Worm (Caenorhabditis elegans) whole organism, L1 larva: Measurements from ENCODE around the gene C13A10.2.

Experiments
- blmp-1 ChIP-seq: fragments of 150-350 bp; optimal IDR thresholded peaks from 2 replicates; lab custom pipeline; 2014; ENCODE audit warnings: missing biosample characterization, missing genetic modification characterization
- ceh-8 ChIP-seq: fragments of 200-800 bp; sonication (Bioruptor generic); optimal IDR thresholded peaks from 2 replicates; lab custom pipeline; 2018; ENCODE audit warnings: mild to moderate bottlenecking, missing genetic modification characterization, moderate library complexity, missing compliant biosample characterization
- elt-2 ChIP-seq: sonication (generic microtip); optimal IDR thresholded peaks from 2 replicates; lab custom pipeline; 2016; ENCODE audit warnings: missing genetic modification characterization, mild to moderate bottlenecking, inconsistent platforms, missing compliant biosample characterization, missing genetic modification reagents
- fkh-10 ChIP-seq: sonication (generic microtip); optimal IDR thresholded peaks from 2 replicates; lab custom pipeline; 2017; ENCODE audit warnings: missing biosample characterization, missing genetic modification reagents, missing genetic modification characterization
- hlh-17 ChIP-seq: fragments of 200-800 bp; sonication (Bioruptor generic); optimal IDR thresholded peaks from 2 replicates; lab custom pipeline; 2018; ENCODE audit warnings: missing genetic modification characterization, mild to moderate bottlenecking, missing compliant biosample characterization, moderate library complexity, borderline replicate concordance
- mab-9 ChIP-seq: fragments of 200-800 bp; sonication (Bioruptor generic); IDR thresholded peaks from 2 replicates; pipeline ENCODE4 v1.3.6; 2022; ENCODE audit warnings: missing genetic modification reagents, missing genetic modification characterization, missing compliant biosample characterization
- pax-3 ChIP-seq: fragments of 200-800 bp; sonication (Bioruptor generic); optimal IDR thresholded peaks from 2 replicates; lab custom pipeline; 2018; ENCODE audit warnings: mild to moderate bottlenecking, missing genetic modification characterization, moderate library complexity, missing compliant biosample characterization
- rnt-1 ChIP-seq: sonication (generic microtip); optimal IDR thresholded peaks from 2 replicates; lab custom pipeline; 2016; ENCODE audit warnings: mild to moderate bottlenecking, missing genetic modification characterization, moderate library complexity, missing compliant biosample characterization
- unc-62 ChIP-seq: fragments of 150-350 bp; optimal IDR thresholded peaks from 2 replicates; lab custom pipeline; 2014; ENCODE audit warnings: missing biosample characterization, missing genetic modification reagents, missing genetic modification characterization
- ztf-4 ChIP-seq: fragments of 150-350 bp; optimal IDR thresholded peaks from 2 replicates; lab custom pipeline; 2014; ENCODE audit warnings: missing biosample characterization, missing genetic modification characterization

ce11 chrII:1397703-1398102 is 39.9 kb upstream of the C13A10.2 start, which contains the start of gene F54D12.8:
- TF ChIP-seq pax-3 (tag; lab: Kevin White, UChicago) (no peak), unc-62 (GFP tag; lab: Kevin White, UChicago) (no peak), ztf-4 (tag; lab: Kevin White, UChicago) (no peak), rnt-1 (tag; lab: Kevin White, UChicago) (no peak), ceh-8 (no peak), hlh-17 (GFP tag; lab: Kevin White, UChicago) (no peak), elt-2 (tag; lab: Kevin White, UChicago) (no peak), fkh-10 (GFP tag; lab: Kevin White, UChicago) (no peak), mab-9 (GFP tag; lab: Robert Waterston, UW) (no peak), blmp-1 (tag; lab: Kevin White, UChicago) (no peak)
